Fruit fly (Drosophila melanogaster): ENCODE data around the gene CG14434.

CG14434 gene

DNA sequence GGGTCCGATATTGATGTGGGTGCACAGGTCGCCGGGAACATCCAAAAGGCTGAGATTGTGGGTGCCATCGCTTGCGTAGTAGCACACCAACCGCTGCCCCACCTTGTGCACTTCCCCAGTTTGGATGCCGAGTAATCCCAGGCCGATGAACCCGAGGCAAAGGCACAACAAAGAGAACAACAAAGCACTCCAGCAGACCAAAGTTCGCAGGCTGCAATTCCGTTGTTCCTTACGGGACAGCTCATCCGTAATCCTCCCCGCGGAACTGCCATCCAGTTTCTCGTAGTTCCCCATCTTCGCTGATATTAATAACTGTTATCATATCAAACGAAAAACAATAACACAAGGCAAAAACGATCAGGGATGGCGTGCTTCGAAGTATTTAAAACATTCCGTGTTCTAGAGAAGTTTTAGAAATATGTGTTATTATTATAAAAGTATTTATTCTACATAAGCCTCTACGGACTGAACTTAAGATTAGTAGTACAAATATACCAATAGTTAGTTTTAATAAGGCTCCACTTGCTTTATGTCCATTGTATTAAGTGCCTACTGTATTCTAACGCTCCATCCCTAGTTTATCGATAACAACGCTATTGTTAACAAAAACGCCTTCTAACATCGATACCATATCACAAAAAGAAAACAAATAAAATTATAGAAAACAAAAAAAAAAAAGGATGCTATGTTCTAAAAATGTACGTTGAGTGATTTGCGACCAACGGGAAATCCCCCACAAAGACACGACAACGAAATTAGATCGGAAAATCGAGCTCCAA lies 17.6 kb downstream of the CG14434 start, which contains the start of the genes Cht11 and CG4558 (continued):
- TF ChIP-seq CG10462 (GFP tag; optimal IDR thresholded peaks at IDR 0.05) = peak; percentile 47
- peak; percentile 56 for TF ChIP-seq CG13624 (GFP tag; optimal IDR thresholded peaks at IDR 0.05)
- no peak for TF ChIP-seq TFAM (GFP tag; optimal IDR thresholded peaks at IDR 0.05)
- TF ChIP-seq danr (GFP tag; IDR thresholded peaks at IDR 0.05) = peak; percentile 45; the same call in 1 of the 2 replicates
- no peak for TF ChIP-seq NC2α (GFP tag; optimal IDR thresholded peaks at IDR 0.05)
- TF ChIP-seq Mes4 (GFP tag; optimal IDR thresholded peaks at IDR 0.05) = peak; percentile 34
- TF ChIP-seq CG15479 (GFP tag; optimal IDR thresholded peaks at IDR 0.05) = no peak
- TF ChIP-seq sisA (GFP tag; IDR thresholded peaks at IDR 0.05) = peak; percentile 87
- TF ChIP-seq HmgZ (tag; optimal IDR thresholded peaks at IDR 0.05) = peak; percentile 87
- peak; percentile 27 for TF ChIP-seq CG15011 (GFP tag; optimal IDR thresholded peaks at IDR 0.05)
- TF ChIP-seq grn (GFP tag; optimal IDR thresholded peaks at IDR 0.05) = peak; percentile 54
- TF ChIP-seq hb (GFP tag; IDR thresholded peaks at IDR 0.05; ENCODE audit: partially characterized antibody) = 0 out of 3 replicates have a peak, but pooled peaks have one; percentile 42
- peak; percentile 4 for TF ChIP-seq CG31365 (tag; optimal IDR thresholded peaks at IDR 0.05)
- TF ChIP-seq CG3995 (GFP tag; optimal IDR thresholded peaks at IDR 0.05) = peak; percentile 66
- 0 out of 2 replicates have a peak, but pooled peaks have one; percentile 28 for TF ChIP-seq cas (GFP tag; IDR thresholded peaks at IDR 0.05)
- TF ChIP-seq CG12155 (GFP tag; optimal IDR thresholded peaks at IDR 0.05) = peak; percentile 80
- peak; percentile 52 for TF ChIP-seq Deaf1 (tag; optimal IDR thresholded peaks at IDR 0.05)
- peak; percentile 84 for TF ChIP-seq CG17361 (GFP tag; IDR thresholded peaks at IDR 0.05)
- peak; percentile 67 for TF ChIP-seq cwo (GFP tag; optimal IDR thresholded peaks at IDR 0.05)
- TF ChIP-seq Camta (GFP tag; optimal IDR thresholded peaks at IDR 0.05) = peak; percentile 49
- peak; percentile 89 for TF ChIP-seq MBD-R2 (GFP tag; IDR thresholded peaks at IDR 0.05)
- TF ChIP-seq CG1792 (GFP tag; optimal IDR thresholded peaks at IDR 0.05) = peak; percentile 10
- peak; percentile 79 for TF ChIP-seq Fer1 (GFP tag; optimal IDR thresholded peaks at IDR 0.05)
- peak; percentile 58 for TF ChIP-seq CG7786 (GFP tag; optimal IDR thresholded peaks at IDR 0.05)
- no peak for TF ChIP-seq sima (GFP tag; optimal IDR thresholded peaks at IDR 0.05)
- TF ChIP-seq CG11695 (GFP tag; IDR thresholded peaks at IDR 0.05) = peak; percentile 83
- TF ChIP-seq CG14441 (GFP tag; IDR thresholded peaks at IDR 0.05) = peak; percentile 88
- TF ChIP-seq dysf (GFP tag; IDR thresholded peaks at IDR 0.05) = peak; percentile 89
- TF ChIP-seq CG16813 (GFP tag; IDR thresholded peaks at IDR 0.05; ENCODE audit: partially characterized antibody) = peak; percentile 49; the same call in 1 of the 3 replicates
- no peak for TF ChIP-seq MTF-1 (GFP tag; optimal IDR thresholded peaks at IDR 0.05; ENCODE audit: borderline replicate concordance)
- TF ChIP-seq Awh (GFP tag; IDR thresholded peaks at IDR 0.05) = peak; percentile 64; the same call in 1 of the 2 replicates
- TF ChIP-seq mld (GFP tag; IDR thresholded peaks at IDR 0.05; ENCODE audit: partially characterized antibody) = no peak
- no peak for TF ChIP-seq gcm2 (GFP tag; optimal IDR thresholded peaks at IDR 0.05)
- TF ChIP-seq her (GFP tag; optimal IDR thresholded peaks at IDR 0.05) = no peak
- 0 out of 3 replicates have a peak, but pooled peaks have one; percentile 24 for TF ChIP-seq sr (GFP tag; IDR thresholded peaks at IDR 0.05)
- TF ChIP-seq gro (GFP tag; optimal IDR thresholded peaks at IDR 0.05) = peak; percentile 49
- peak; percentile 77 for TF ChIP-seq al (GFP tag; IDR thresholded peaks at IDR 0.05)
- peak; percentile 84 for TF ChIP-seq CG3847 (GFP tag; IDR thresholded peaks at IDR 0.05)
- peak; percentile 83 for TF ChIP-seq Hmr (GFP tag; optimal IDR thresholded peaks at IDR 0.05)
- peak; percentile 47 for TF ChIP-seq bab2 (GFP tag; optimal IDR thresholded peaks at IDR 0.05)
- TF ChIP-seq bcd (GFP tag; optimal IDR thresholded peaks at IDR 0.05) = peak; percentile 78
- TF ChIP-seq CG6272 (GFP tag; IDR thresholded peaks at IDR 0.05) = peak; percentile 85
- peak; percentile 47 for TF ChIP-seq twi (tag; optimal IDR thresholded peaks at IDR 0.05)
- TF ChIP-seq ATbp (GFP tag; optimal IDR thresholded peaks at IDR 0.05) = peak; percentile 34
- TF ChIP-seq ind (GFP tag; optimal IDR thresholded peaks at IDR 0.05) = peak; percentile 86
- peak; percentile 60 for TF ChIP-seq D19B (GFP tag; optimal IDR thresholded peaks at IDR 0.05)
- TF ChIP-seq CG14667 (GFP tag; IDR thresholded peaks at IDR 0.05) = peak; percentile 67; the same call in 1 of the 2 replicates
- peak; percentile 68 for TF ChIP-seq CG4328 (GFP tag; optimal IDR thresholded peaks at IDR 0.05)
- TF ChIP-seq CG18476 (GFP tag; optimal IDR thresholded peaks at IDR 0.05) = peak; percentile 57
